Worm (Caenorhabditis elegans): ENCODE data around the gene snb-2.

snb-2 gene

DNA sequence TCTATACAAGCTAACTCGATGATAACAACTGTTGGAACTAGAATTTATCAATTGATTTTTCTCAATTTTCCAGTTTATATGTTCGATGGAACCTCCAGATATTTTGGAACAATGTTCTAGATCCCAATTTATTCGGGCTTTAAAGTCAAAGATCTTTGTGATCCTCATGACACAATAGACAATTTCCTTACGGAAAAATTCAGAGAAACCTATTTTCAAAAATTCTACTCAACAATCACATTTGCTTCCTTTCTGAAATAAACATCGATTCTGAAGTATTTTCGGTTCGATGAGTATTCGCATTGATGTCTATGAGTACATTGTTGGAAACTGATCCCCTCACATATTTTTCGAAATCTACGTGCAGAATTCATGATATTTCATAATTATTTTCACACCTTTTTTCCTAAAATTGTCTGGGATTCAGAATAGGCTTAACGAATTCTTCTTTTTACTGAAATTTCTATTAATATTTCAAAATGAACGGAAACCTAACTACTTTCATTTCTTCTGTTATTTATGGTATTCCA is 38.6 kb downstream of the snb-2 start, which contains the start of gene srg-45:
Gene srg-45, plus strand, starts transcription at position 480 of the 530 bp plus-strand sequence.
- TF ChIP-seq unc-62 (GFP tag; optimal IDR thresholded peaks at IDR 0.05 in 1 of 2) (peak in 1 of 2 experiments; percentile 48), unc-62 (tag; optimal IDR thresholded peaks at IDR 0.05) (no peak), mep-1 (tag; optimal IDR thresholded peaks at IDR 0.05) (peak; percentile 31), ceh-44 (GFP tag; IDR thresholded peaks at IDR 0.05) (no peak), aha-1 (tag) (peak; percentile 69), zfp-3 (GFP tag; conservative IDR thresholded peaks at IDR 0.05) (0 out of 2 replicates have a peak, but pooled peaks have one; percentile 47)

- TF ChIP-seq nhr-237 (tag; optimal IDR thresholded peaks at IDR 0.05) (no peak), lin-15B (tag; optimal IDR thresholded peaks at IDR 0.05) (no peak), dmd-9 (GFP tag; IDR thresholded peaks at IDR 0.05) (no peak), hmg-1.1 (GFP tag; IDR thresholded peaks at IDR 0.05) (no peak)
These were observed 40.0 kb downstream of the snb-2 start for ce11 chrV:12305677-12306076.

DNA sequence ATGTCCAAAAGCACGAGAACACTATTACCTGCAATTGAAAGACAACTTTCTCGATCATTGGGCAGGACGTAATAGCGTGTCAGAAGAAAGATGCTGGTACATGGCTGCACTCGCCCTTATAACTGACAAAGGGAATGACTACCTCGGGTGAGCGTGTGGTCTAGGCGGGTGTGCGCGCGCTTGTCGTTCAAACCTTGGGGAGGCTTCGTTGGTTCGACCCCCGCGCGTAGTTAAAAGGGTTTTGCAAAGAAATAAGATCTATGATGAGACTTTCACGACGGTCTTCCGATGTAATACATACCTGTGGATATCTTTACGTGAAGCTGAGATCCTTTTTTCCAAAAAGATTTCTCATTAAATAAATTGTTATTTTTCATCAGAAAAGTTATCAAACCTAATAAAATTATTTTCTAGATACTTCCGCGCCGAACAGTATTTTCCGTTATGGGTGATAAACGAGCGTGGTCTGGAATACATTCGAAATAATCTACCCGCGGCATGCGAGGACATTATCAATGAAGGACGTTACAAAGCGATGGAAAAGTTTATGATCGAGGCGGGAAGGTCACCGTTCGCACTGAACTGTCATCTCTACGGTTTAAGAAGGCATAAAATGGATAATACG is 42.1 kb downstream of the snb-2 start:
- TF ChIP-seq egl-43 (GFP tag; IDR thresholded peaks at IDR 0.05): peak; percentile 100
- peak; percentile 99 for TF ChIP-seq ctbp-1 (GFP tag; IDR thresholded peaks at IDR 0.05)
- TF ChIP-seq F44E2.7 (GFP tag; IDR thresholded peaks at IDR 0.05): peak; percentile 100
- TF ChIP-seq rbr-2 (tag; optimal IDR thresholded peaks at IDR 0.05): peak; percentile 94
- TF ChIP-seq lim-7 (GFP tag; IDR thresholded peaks at IDR 0.05): peak; percentile 100
- TF ChIP-seq lin-29 (GFP tag; IDR thresholded peaks at IDR 0.05): peak; percentile 94
- TF ChIP-seq attf-4 (tag; optimal IDR thresholded peaks at IDR 0.05): peak; percentile 83
- no peak for TF ChIP-seq nhr-28 (tag; optimal IDR thresholded peaks at IDR 0.05)
- peak; percentile 67 for TF ChIP-seq lin-13 (GFP tag; optimal IDR thresholded peaks at IDR 0.05)
- no peak for TF ChIP-seq nhr-76 (tag; optimal IDR thresholded peaks at IDR 0.05)
- peak; percentile 95 for TF ChIP-seq mdt-29 (GFP tag; IDR thresholded peaks at IDR 0.05)
- TF ChIP-seq lsy-2 (tag; optimal IDR thresholded peaks at IDR 0.05): peak; percentile 58 to 86
- peak; percentile 93 for TF ChIP-seq tag-97 (GFP tag; IDR thresholded peaks at IDR 0.05)
- TF ChIP-seq nhr-237 (tag; optimal IDR thresholded peaks at IDR 0.05): no peak
- TF ChIP-seq R02D3.7 (tag; optimal IDR thresholded peaks at IDR 0.05): peak; percentile 35
- peak; percentile 96 for TF ChIP-seq dmd-9 (GFP tag; IDR thresholded peaks at IDR 0.05)
- TF ChIP-seq F49E8.2 (tag; optimal IDR thresholded peaks at IDR 0.05; ENCODE audit: borderline replicate concordance): peak; percentile 95
- TF ChIP-seq zag-1 (tag; optimal IDR thresholded peaks at IDR 0.05): peak; percentile 26
- TF ChIP-seq daf-8 (GFP tag; IDR thresholded peaks at IDR 0.05): peak; percentile 96
- TF ChIP-seq F37D6.2 (tag; optimal IDR thresholded peaks at IDR 0.05): peak; percentile 89
- TF ChIP-seq D1046.2 (GFP tag; IDR thresholded peaks at IDR 0.05): peak; percentile 97
- TF ChIP-seq cey-2 (tag; optimal IDR thresholded peaks at IDR 0.05; ENCODE audit: borderline replicate concordance, insufficient read depth): peak; percentile 42
- TF ChIP-seq nhr-42 (GFP tag; IDR thresholded peaks at IDR 0.05): peak; percentile 96
- TF ChIP-seq lin-15B (tag; optimal IDR thresholded peaks at IDR 0.05): no peak
- TF ChIP-seq ZK546.5 (tag; optimal IDR thresholded peaks at IDR 0.05): peak in 1 of 2 experiments; percentile 23
- peak in 1 of 2 experiments; percentile 86 for TF ChIP-seq unc-62 (GFP tag; optimal IDR thresholded peaks at IDR 0.05 in 1 of 2)
- TF ChIP-seq unc-62 (tag; optimal IDR thresholded peaks at IDR 0.05): no peak
- TF ChIP-seq zfp-2 (tag; optimal IDR thresholded peaks at IDR 0.05): peak; percentile 80
- peak; percentile 91 for TF ChIP-seq mxl-3 (GFP tag; optimal IDR thresholded peaks at IDR 0.05)
- TF ChIP-seq unc-39 (tag; optimal IDR thresholded peaks at IDR 0.05): no peak
- peak; percentile 98 for TF ChIP-seq Y5F2A.4 (GFP tag; optimal IDR thresholded peaks at IDR 0.05)
- peak; percentile 63 for TF ChIP-seq dpl-1 (GFP tag; optimal IDR thresholded peaks at IDR 0.05)
- no peak for TF ChIP-seq daf-12 (tag; optimal IDR thresholded peaks at IDR 0.05)
- TF ChIP-seq zip-11 (GFP tag; IDR thresholded peaks at IDR 0.05): peak; percentile 94
- peak; percentile 94 for TF ChIP-seq F10B5.3 (tag; optimal IDR thresholded peaks at IDR 0.05)
- peak; percentile 97 for TF ChIP-seq spr-3 (GFP tag; optimal IDR thresholded peaks at IDR 0.05)
- TF ChIP-seq dmd-8 (GFP tag; IDR thresholded peaks at IDR 0.05): peak; percentile 100
- TF ChIP-seq nhr-25 (tag; optimal IDR thresholded peaks at IDR 0.05; ENCODE audit: borderline replicate concordance, insufficient read depth): peak; percentile 53
- TF ChIP-seq nhr-41 (GFP tag; IDR thresholded peaks at IDR 0.05): peak; percentile 100
- TF ChIP-seq unc-130 (GFP tag; optimal IDR thresholded peaks at IDR 0.05): peak; percentile 83
- peak; percentile 99 for TF ChIP-seq arid-1 (GFP tag; conservative IDR thresholded peaks at IDR 0.05)
